Worm (Caenorhabditis elegans) whole organism, late embryonic: ENCODE measurements around the gene metl-6.

Experiments
- C08G9.2 ChIP-seq: sonication (generic microtip); optimal IDR thresholded peaks from 2 replicates; lab custom pipeline; 2016; ENCODE audit warnings: mild to moderate bottlenecking, missing genetic modification characterization, moderate library complexity, missing compliant biosample characterization
- F13H6.1 ChIP-seq: sonication (generic microtip); optimal IDR thresholded peaks from 2 replicates; lab custom pipeline; 2016; ENCODE audit warnings: missing genetic modification characterization, missing compliant biosample characterization
- Y22D7AL.16 ChIP-seq: sonication (generic microtip); optimal IDR thresholded peaks from 2 replicates; lab custom pipeline; 2016; ENCODE audit warnings: missing genetic modification characterization, missing compliant biosample characterization
- ceh-18 ChIP-seq: sonication (generic microtip); optimal IDR thresholded peaks from 2 replicates; lab custom pipeline; 2016; ENCODE audit warnings: missing genetic modification characterization, missing compliant biosample characterization
- ceh-2 ChIP-seq: sonication (generic microtip); optimal IDR thresholded peaks from 2 replicates; lab custom pipeline; 2016; ENCODE audit warnings: missing genotype, missing genetic modification characterization, missing compliant biosample characterization
- ceh-24 ChIP-seq: sonication (generic microtip); optimal IDR thresholded peaks from 2 replicates; lab custom pipeline; 2016; ENCODE audit warnings: mild to moderate bottlenecking, missing genetic modification characterization, missing compliant biosample characterization
- ceh-34 ChIP-seq: sonication (generic microtip); optimal IDR thresholded peaks from 2 replicates; lab custom pipeline; 2016; ENCODE audit warnings: mild to moderate bottlenecking, missing genetic modification characterization, missing compliant biosample characterization
- ceh-45 ChIP-seq: fragments of 200-800 bp; sonication (Bioruptor generic); IDR thresholded peaks from 2 replicates; pipeline ENCODE4 v1.3.6; 2022; ENCODE audit warnings: missing genetic modification reagents, missing genetic modification characterization, missing compliant biosample characterization
- ceh-6 ChIP-seq: fragments of 200-800 bp; sonication (Bioruptor generic); optimal IDR thresholded peaks from 2 replicates; lab custom pipeline; 2018; ENCODE audit warnings: mild to moderate bottlenecking, missing genetic modification characterization, missing compliant biosample characterization
- che-1 ChIP-seq: sonication (generic microtip); optimal IDR thresholded peaks from 2 replicates; lab custom pipeline; 2016; ENCODE audit warnings: mild to moderate bottlenecking, missing genetic modification characterization, missing compliant biosample characterization
- dmd-4 ChIP-seq: sonication (generic microtip); optimal IDR thresholded peaks from 2 replicates; lab custom pipeline; 2016; ENCODE audit warnings: borderline replicate concordance, missing genetic modification characterization, missing compliant biosample characterization
- elt-2 ChIP-seq: sonication (generic microtip); optimal IDR thresholded peaks from 2 replicates; lab custom pipeline; 2016; ENCODE audit warnings: missing genetic modification reagents, missing genetic modification characterization, missing compliant biosample characterization
- ets-4 ChIP-seq: sonication (generic microtip); optimal IDR thresholded peaks from 2 replicates; lab custom pipeline; 2016; ENCODE audit warnings: missing genetic modification characterization, missing compliant biosample characterization
- eyg-1 ChIP-seq: sonication (generic microtip); optimal IDR thresholded peaks from 2 replicates; lab custom pipeline; 2016; ENCODE audit warnings: missing genotype, missing genetic modification characterization, missing compliant biosample characterization
- fkh-10 ChIP-seq: fragments of 150-350 bp; optimal IDR thresholded peaks from 2 replicates; lab custom pipeline; 2014; ENCODE audit warnings: missing biosample characterization, missing genetic modification reagents, missing genetic modification characterization
- fkh-6 ChIP-seq: sonication (generic microtip); optimal IDR thresholded peaks from 2 replicates; lab custom pipeline; 2016; ENCODE audit warnings: missing genetic modification characterization, missing compliant biosample characterization
- gmeb-2 ChIP-seq: sonication (generic microtip); optimal IDR thresholded peaks from 2 replicates; lab custom pipeline; 2016; ENCODE audit warnings: missing genetic modification characterization, inconsistent platforms, missing compliant biosample characterization
- hlh-15 ChIP-seq: sonication (generic microtip); optimal IDR thresholded peaks from 2 replicates; lab custom pipeline; 2016; ENCODE audit warnings: missing genetic modification characterization, missing compliant biosample characterization
- hlh-30 ChIP-seq: sonication (generic microtip); optimal IDR thresholded peaks from 2 replicates; lab custom pipeline; 2017; ENCODE audit warnings: antibody characterized with exemption, missing genetic modification characterization, missing compliant biosample characterization; ENCODE audit not compliant: insufficient read depth
- hlh-6 ChIP-seq: sonication (generic microtip); optimal IDR thresholded peaks from 2 replicates; lab custom pipeline; 2016; ENCODE audit warnings: missing genotype, missing genetic modification characterization, missing compliant biosample characterization
- lim-6 ChIP-seq: sonication (generic microtip); optimal IDR thresholded peaks from 2 replicates; lab custom pipeline; 2016; ENCODE audit warnings: missing genetic modification characterization, missing compliant biosample characterization
- lin-11 ChIP-seq: fragments of 200-800 bp; sonication (Bioruptor generic); optimal IDR thresholded peaks from 2 replicates; lab custom pipeline; 2018; ENCODE audit warnings: mild to moderate bottlenecking, missing genetic modification characterization, missing compliant biosample characterization
- npax-4 ChIP-seq: sonication (generic microtip); optimal IDR thresholded peaks from 2 replicates; lab custom pipeline; 2016; ENCODE audit warnings: missing genetic modification characterization, missing compliant biosample characterization
- pag-3 ChIP-seq: sonication (generic microtip); optimal IDR thresholded peaks from 2 replicates; lab custom pipeline; 2016; ENCODE audit warnings: missing compliant biosample characterization, missing genetic modification characterization, borderline replicate concordance
- pha-4 ChIP-seq: fragments of 150-350 bp; optimal IDR thresholded peaks from 2 replicates; lab custom pipeline; 2018; ENCODE audit warnings: missing biosample characterization, missing genetic modification reagents, missing genetic modification characterization
- pqm-1 ChIP-seq: sonication (generic microtip); optimal IDR thresholded peaks from 2 replicates; lab custom pipeline; 2016; ENCODE audit warnings: missing genetic modification characterization, missing compliant biosample characterization
- ref-2 ChIP-seq: sonication (generic microtip); optimal IDR thresholded peaks from 2 replicates; lab custom pipeline; 2016; ENCODE audit warnings: missing genetic modification characterization, missing compliant biosample characterization
- rnt-1 ChIP-seq: sonication (generic microtip); optimal IDR thresholded peaks from 2 replicates; lab custom pipeline; 2016; ENCODE audit warnings: missing genetic modification characterization, missing compliant biosample characterization
- sdc-2 ChIP-seq: sonication (generic microtip); optimal IDR thresholded peaks from 2 replicates; lab custom pipeline; 2016; ENCODE audit warnings: missing genotype, missing genetic modification characterization, missing compliant biosample characterization
- sox-2 ChIP-seq: fragments of 200-800 bp; sonication (Bioruptor generic); IDR thresholded peaks from 2 replicates; pipeline ENCODE4 v1.3.6; 2022; ENCODE audit warnings: missing genetic modification reagents, missing genetic modification characterization, missing compliant biosample characterization
- unc-3 ChIP-seq, 2 experiments: fragments of 200-800 bp in 1 of 2; sonication (Bioruptor generic) in 1 of 2; sonication (generic microtip) in 1 of 2; conservative IDR thresholded peaks in 1 of 2; optimal IDR thresholded peaks in 1 of 2; 2 replicates each; pipeline versions ENCODE4 v1.3.6 to Lab custom; 2016 to 2022; ENCODE audit warnings: missing compliant biosample characterization in 2 of 2, missing genetic modification characterization in 2 of 2, missing genetic modification reagents in 1 of 2
- unc-42 ChIP-seq: sonication (generic microtip); optimal IDR thresholded peaks from 2 replicates; lab custom pipeline; 2016; ENCODE audit warnings: missing genotype, missing genetic modification characterization, missing compliant biosample characterization
- unc-55 ChIP-seq: sonication (generic microtip); optimal IDR thresholded peaks from 2 replicates; lab custom pipeline; 2017; ENCODE audit warnings: missing biosample characterization, missing genetic modification reagents, missing genetic modification characterization
- unc-86 ChIP-seq: sonication (generic microtip); optimal IDR thresholded peaks from 2 replicates; lab custom pipeline; 2016; ENCODE audit warnings: missing genetic modification characterization, missing compliant biosample characterization
- zip-5 ChIP-seq: sonication (generic microtip); optimal IDR thresholded peaks from 2 replicates; lab custom pipeline; 2016; ENCODE audit warnings: missing genetic modification characterization, missing compliant biosample characterization

Gene metl-6

DNA sequence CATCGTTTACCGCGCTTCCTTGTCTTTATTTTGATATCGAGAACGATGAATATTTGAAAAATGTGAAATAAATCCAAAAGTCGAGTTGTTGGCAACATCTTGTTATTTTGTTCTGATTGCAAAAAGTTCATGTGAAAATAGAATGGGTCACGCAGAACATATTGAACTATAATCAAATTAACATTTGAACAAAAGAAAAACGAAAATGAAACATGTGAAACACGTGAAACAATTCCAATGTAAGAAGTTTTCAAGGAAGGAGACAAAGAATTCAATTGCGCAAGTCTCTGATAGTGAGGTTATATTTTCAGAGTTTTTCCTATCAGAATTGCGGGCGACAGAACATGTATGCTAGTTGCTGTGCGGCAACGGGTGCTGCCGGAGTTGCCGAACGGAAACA, 9.9 kb upstream of the metl-6 start, which contains the start of gene F37A8.2:
TSS of gene F37A8.2 (minus strand) at position 101 of the 400 bp plus-strand sequence.
- no peak for TF ChIP-seq npax-4 (tag; lab: Kevin White, UChicago)

ce11 chrIII:3928136-3928535, 6.6 kb upstream of the metl-6 start, which contains the start of gene F37A8.1:
Gene F37A8.1, plus strand, starts transcription at chrIII:3928436.
- TF ChIP-seq ceh-45 (GFP tag; lab: Robert Waterston, UW) (no peak), ceh-6 (GFP tag; lab: Kevin White, UChicago) (no peak), fkh-6 (tag; lab: Kevin White, UChicago) (no peak), ref-2 (tag; lab: Kevin White, UChicago) (no peak), pqm-1 (tag; lab: Kevin White, UChicago) (no peak), fkh-10 (GFP tag; lab: Kevin White, UChicago) (no peak), dmd-4 (tag; lab: Kevin White, UChicago) (no peak), ceh-34 (no peak), elt-2 (tag; lab: Kevin White, UChicago) (no peak), lim-6 (no peak), ceh-24 (no peak), sdc-2 (tag; lab: Kevin White, UChicago) (no peak), ets-4 (tag; lab: Kevin White, UChicago) (no peak), hlh-15 (tag; lab: Kevin White, UChicago) (no peak), pag-3 (tag; lab: Kevin White, UChicago) (no peak), Y22D7AL.16 (tag; lab: Kevin White, UChicago) (no peak), C08G9.2 (tag; lab: Kevin White, UChicago) (no peak), hlh-30 (tag; lab: Kevin White, UChicago) (no peak)

- TF ChIP-seq unc-55 (GFP tag; lab: Kevin White, UChicago) (peak; percentile 41), ceh-18 (tag; lab: Kevin White, UChicago) (peak; percentile 84), unc-42 (tag; lab: Kevin White, UChicago) (no peak), lin-11 (tag; lab: Kevin White, UChicago) (no peak), F13H6.1 (tag; lab: Kevin White, UChicago) (no peak), rnt-1 (tag; lab: Kevin White, UChicago) (peak; percentile 46)
These were observed 5.9 kb upstream of the metl-6 start for ce11 chrIII:3927450-3927849.

- TF ChIP-seq ceh-34 (no peak), npax-4 (tag; lab: Kevin White, UChicago) (no peak), ets-4 (tag; lab: Kevin White, UChicago) (no peak), elt-2 (tag; lab: Kevin White, UChicago) (peak; percentile 65)
These were observed 5.3 kb upstream of the metl-6 start for ce11 chrIII:3926801-3927200.

DNA sequence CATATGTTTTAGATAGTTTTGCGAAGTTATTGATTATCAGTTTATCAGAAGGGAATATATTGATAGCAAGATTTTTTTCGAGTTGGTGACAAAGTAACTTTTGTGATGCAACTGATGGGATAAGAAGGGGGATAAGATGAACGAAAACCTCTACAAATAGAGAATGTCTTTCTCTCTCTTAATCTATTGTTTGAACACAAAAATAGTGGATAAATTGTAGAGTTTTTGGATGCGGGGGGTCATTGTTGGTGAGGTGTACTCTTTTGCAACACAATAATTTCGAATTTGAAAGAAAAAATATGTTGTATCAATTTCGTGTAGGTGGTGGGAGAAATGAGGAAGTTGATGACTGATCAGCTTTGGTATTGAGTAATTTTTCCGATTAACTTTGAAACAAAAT, 4.6 kb upstream of the metl-6 start, which contains the start of gene ZK1058.9:
TSS of gene ZK1058.9 (minus strand) at position 101 of the 400 bp plus-strand sequence.
- no peak for TF ChIP-seq ets-4 (tag; lab: Kevin White, UChicago)
- TF ChIP-seq ceh-2 (tag; lab: Kevin White, UChicago) = no peak
- TF ChIP-seq hlh-6 (tag; lab: Kevin White, UChicago) = no peak
- no peak for TF ChIP-seq Y22D7AL.16 (tag; lab: Kevin White, UChicago)
- no peak for TF ChIP-seq unc-3 (GFP tag; conservative IDR thresholded peaks at IDR 0.05; lab: Robert Waterston, UW)
- TF ChIP-seq unc-3 (tag; optimal IDR thresholded peaks at IDR 0.05; lab: Kevin White, UChicago) = no peak
- TF ChIP-seq zip-5 (tag; lab: Kevin White, UChicago) = no peak
- no peak for TF ChIP-seq unc-86
- no peak for TF ChIP-seq che-1
- no peak for TF ChIP-seq eyg-1 (tag; lab: Kevin White, UChicago)
- no peak for TF ChIP-seq unc-55 (GFP tag; lab: Kevin White, UChicago)
- TF ChIP-seq sox-2 = no peak
- TF ChIP-seq gmeb-2 (tag; lab: Kevin White, UChicago) = no peak
- TF ChIP-seq pha-4 (tag; lab: Kevin White, UChicago) = no peak
- TF ChIP-seq ref-2 (tag; lab: Kevin White, UChicago) = no peak
- TF ChIP-seq, all 69 proteins: peak for 0
